Fruit fly (Drosophila melanogaster) whole organism, embryonic: ENCODE data around the gene bun.

Experiments used
- CG1024 ChIP-seq: fragments of 200-800 bp; sonication (Bioruptor generic); IDR thresholded peaks from 2 replicates; pipeline ENCODE4 v1.3.6; 2022; ENCODE audit warnings: missing biosample characterization, missing genetic modification characterization
- CG11504 ChIP-seq: fragments of 200-800 bp; sonication (Bioruptor generic); optimal IDR thresholded peaks from 3 replicates; lab custom pipeline; 2019; ENCODE audit warnings: missing biosample characterization, mild to moderate bottlenecking, missing genetic modification characterization, moderate library complexity
- CG12299 ChIP-seq: fragments of 200-800 bp; sonication (Bioruptor generic); optimal IDR thresholded peaks from 2 replicates; lab custom pipeline; 2018; ENCODE audit warnings: missing biosample characterization, mild to moderate bottlenecking, missing genetic modification characterization
- CG12659 ChIP-seq: fragments of 200-800 bp; sonication (Bioruptor generic); optimal IDR thresholded peaks from 3 replicates; lab custom pipeline; 2017; ENCODE audit warnings: mild to moderate bottlenecking, missing biosample characterization, missing genetic modification reagents, missing genetic modification characterization
- CG12769 ChIP-seq: fragments of 200-800 bp; sonication (Bioruptor generic); optimal IDR thresholded peaks from 2 replicates; lab custom pipeline; 2019; ENCODE audit warnings: missing biosample characterization, mild to moderate bottlenecking, missing genetic modification characterization, moderate library complexity
- CG14014 ChIP-seq: fragments of 200-800 bp; sonication (Bioruptor generic); IDR thresholded peaks from 2 replicates; pipeline ENCODE4 v1.3.6; 2022; ENCODE audit warnings: missing biosample characterization, missing genetic modification characterization
- CG17186 ChIP-seq: fragments of 200-800 bp; sonication (Bioruptor generic); optimal IDR thresholded peaks from 3 replicates; lab custom pipeline; 2017; ENCODE audit warnings: missing biosample characterization, missing genetic modification reagents, missing genetic modification characterization
- CG17359 ChIP-seq: fragments of 200-800 bp; sonication (Bioruptor generic); optimal IDR thresholded peaks from 3 replicates; lab custom pipeline; 2018; ENCODE audit warnings: missing biosample characterization, mild to moderate bottlenecking, missing genetic modification characterization, moderate library complexity
- CG17385 ChIP-seq: fragments of 200-800 bp; sonication (Bioruptor generic); optimal IDR thresholded peaks from 3 replicates; lab custom pipeline; 2018; ENCODE audit warnings: missing biosample characterization, mild to moderate bottlenecking, missing genetic modification characterization
- CG18599 ChIP-seq: fragments of 200-800 bp; sonication (Bioruptor generic); optimal IDR thresholded peaks from 3 replicates; lab custom pipeline; 2017; ENCODE audit warnings: missing biosample characterization, missing genetic modification characterization, mild to moderate bottlenecking, moderate library complexity, missing genetic modification reagents
- CG2202 ChIP-seq: fragments of 200-800 bp; sonication (Bioruptor generic); optimal IDR thresholded peaks from 2 replicates; lab custom pipeline; 2018; ENCODE audit warnings: missing biosample characterization, mild to moderate bottlenecking, missing genetic modification characterization
- CG2889 ChIP-seq: fragments of 200-800 bp; sonication (Bioruptor generic); IDR thresholded peaks from 3 replicates; pipeline ENCODE4 v1.3.6; 2022; ENCODE audit warnings: missing biosample characterization, missing genetic modification characterization
- CG3163 ChIP-seq: fragments of 200-800 bp; sonication (Bioruptor generic); optimal IDR thresholded peaks from 3 replicates; lab custom pipeline; 2016; ENCODE audit warnings: missing biosample characterization, missing genetic modification characterization
- CG34224 ChIP-seq: fragments of 200-800 bp; sonication (Bioruptor generic); IDR thresholded peaks from 3 replicates; pipeline ENCODE4 v1.3.6; 2022; ENCODE audit warnings: missing biosample characterization, missing genetic modification characterization; ENCODE audit not compliant: partially characterized antibody
- CG34376 ChIP-seq: fragments of 200-800 bp; sonication (Bioruptor generic); optimal IDR thresholded peaks from 2 replicates; lab custom pipeline; 2018; ENCODE audit warnings: missing biosample characterization, mild to moderate bottlenecking, missing genetic modification characterization
- CG4730 ChIP-seq: fragments of 200-800 bp; sonication (Bioruptor generic); IDR thresholded peaks from 2 replicates; pipeline ENCODE4 v1.3.6; 2022; ENCODE audit warnings: missing biosample characterization, missing genetic modification characterization
- CG6683 ChIP-seq: fragments of 200-800 bp; sonication (Bioruptor generic); optimal IDR thresholded peaks from 2 replicates; lab custom pipeline; 2017; ENCODE audit warnings: missing biosample characterization, mild to moderate bottlenecking, missing genetic modification characterization, missing genetic modification reagents
- CG6765 ChIP-seq: fragments of 200-800 bp; sonication (Bioruptor generic); optimal IDR thresholded peaks from 3 replicates; lab custom pipeline; 2017; ENCODE audit warnings: missing biosample characterization, mild to moderate bottlenecking, missing genetic modification characterization
- CG6791 ChIP-seq: fragments of 200-800 bp; sonication (Bioruptor generic); IDR thresholded peaks from 3 replicates; pipeline ENCODE4 v1.3.6; 2022; ENCODE audit warnings: missing biosample characterization, missing genetic modification characterization; ENCODE audit not compliant: partially characterized antibody
- CG6854 ChIP-seq: fragments of 200-800 bp; sonication (Bioruptor generic); optimal IDR thresholded peaks from 3 replicates; lab custom pipeline; 2017; ENCODE audit warnings: missing biosample characterization, mild to moderate bottlenecking, missing genetic modification characterization
- CG7963 ChIP-seq: fragments of 200-800 bp; sonication (Bioruptor generic); IDR thresholded peaks from 3 replicates; pipeline ENCODE4 v1.3.6; 2022; ENCODE audit warnings: missing biosample characterization, missing genetic modification characterization; ENCODE audit not compliant: partially characterized antibody
- CG7987 ChIP-seq: fragments of 200-800 bp; sonication (Bioruptor generic); optimal IDR thresholded peaks from 2 replicates; lab custom pipeline; 2018; ENCODE audit warnings: missing biosample characterization, mild to moderate bottlenecking, missing genetic modification characterization, moderate library complexity
- CG8765 ChIP-seq: fragments of 200-800 bp; sonication (Bioruptor generic); IDR thresholded peaks from 2 replicates; pipeline ENCODE4 v1.3.6; 2022; ENCODE audit warnings: missing biosample characterization, missing genetic modification characterization
- CG8944 ChIP-seq: fragments of 200-800 bp; sonication (Bioruptor generic); optimal IDR thresholded peaks from 3 replicates; lab custom pipeline; 2016; ENCODE audit warnings: missing biosample characterization, missing genetic modification characterization
- Dp ChIP-seq: fragments of 200-800 bp; sonication (Bioruptor generic); optimal IDR thresholded peaks from 2 replicates; lab custom pipeline; 2018; ENCODE audit warnings: missing biosample characterization, mild to moderate bottlenecking, missing genetic modification characterization, moderate library complexity
- Dref ChIP-seq: fragments of 200-800 bp; sonication (Bioruptor generic); IDR thresholded peaks from 2 replicates; pipeline ENCODE4 v1.3.6; 2022; ENCODE audit warnings: missing biosample characterization, missing genetic modification characterization
- E2f1 ChIP-seq: fragments of 200-800 bp; sonication (Bioruptor generic); IDR thresholded peaks from 2 replicates; pipeline ENCODE4 v1.3.6; 2022; ENCODE audit warnings: missing biosample characterization, missing genetic modification characterization
- Gug ChIP-seq: fragments of 200-800 bp; sonication (Bioruptor generic); IDR thresholded peaks from 4 replicates; pipeline ENCODE4 v1.3.6; 2022; ENCODE audit warnings: missing biosample characterization, missing genetic modification characterization
- HLH4C ChIP-seq: fragments of 200-800 bp; sonication (Bioruptor generic); IDR thresholded peaks from 3 replicates; pipeline ENCODE4 v1.3.6; 2022; ENCODE audit warnings: missing biosample characterization, missing genetic modification characterization; ENCODE audit not compliant: partially characterized antibody
- HLHmδ ChIP-seq: fragments of 200-800 bp; sonication (Bioruptor generic); optimal IDR thresholded peaks from 2 replicates; lab custom pipeline; 2018; ENCODE audit warnings: missing biosample characterization, mild to moderate bottlenecking, missing genetic modification characterization, moderate library complexity
- Hmr ChIP-seq: fragments of 200-800 bp; sonication (Bioruptor generic); optimal IDR thresholded peaks from 3 replicates; lab custom pipeline; 2017; ENCODE audit warnings: mild to moderate bottlenecking, missing biosample characterization, missing genetic modification reagents, missing genetic modification characterization
- Med ChIP-seq: fragments of 200-800 bp; sonication (Bioruptor generic); peaks from one replicate; lab custom pipeline; 2016; ENCODE audit warnings: missing biosample characterization, missing genetic modification characterization, mild to moderate bottlenecking, inconsistent platforms, moderate library complexity
- Nf-YC ChIP-seq: fragments of 200-800 bp; optimal IDR thresholded peaks from 3 replicates; lab custom pipeline; 2019; ENCODE audit warnings: missing biosample characterization, mild to moderate bottlenecking, missing genetic modification characterization, moderate library complexity
- Rfx ChIP-seq: fragments of 200-800 bp; sonication (Bioruptor generic); IDR thresholded peaks from 2 replicates; pipeline ENCODE4 v1.3.6; 2022; ENCODE audit warnings: missing biosample characterization, missing genetic modification characterization
- Trl ChIP-seq, 3 experiments: fragments of >200 bp in 2 of 3; fragments of 200-800 bp in 1 of 3; sonication (Bioruptor generic) in 1 of 3; optimal IDR thresholded peaks; 2 replicates in 1 of 3; 3 replicates in 2 of 3; lab custom pipeline; 2016 to 2017; ENCODE audit warnings: missing biosample characterization in 1 of 3, missing genetic modification characterization in 1 of 3
- cato ChIP-seq: fragments of 200-800 bp; sonication (Bioruptor generic); optimal IDR thresholded peaks from 2 replicates; lab custom pipeline; 2016; ENCODE audit warnings: missing biosample characterization, missing genetic modification characterization, borderline replicate concordance
- esg ChIP-seq: fragments of 200-800 bp; sonication (Bioruptor generic); conservative IDR thresholded peaks from 2 replicates; pipeline ENCODE4 v1.3.6; 2022; ENCODE audit warnings: missing biosample characterization, missing genetic modification characterization
- eyg ChIP-seq: fragments of 200-800 bp; sonication (Bioruptor generic); optimal IDR thresholded peaks from 3 replicates; lab custom pipeline; 2016; ENCODE audit warnings: missing biosample characterization, missing genetic modification characterization
- gfzf ChIP-seq: fragments of 200-800 bp; sonication (Bioruptor generic); optimal IDR thresholded peaks from 2 replicates; lab custom pipeline; 2016; ENCODE audit warnings: missing biosample characterization, mild to moderate bottlenecking, missing genetic modification characterization, moderate library complexity
- gsb-n ChIP-seq: fragments of 200-800 bp; sonication (Bioruptor generic); optimal IDR thresholded peaks from 3 replicates; lab custom pipeline; 2018; ENCODE audit warnings: missing biosample characterization, mild to moderate bottlenecking, missing genetic modification characterization
- ind ChIP-seq: fragments of 200-800 bp; sonication (Bioruptor generic); optimal IDR thresholded peaks from 3 replicates; lab custom pipeline; 2016; ENCODE audit warnings: missing biosample characterization, missing genetic modification characterization
- lola ChIP-seq, 3 experiments: fragments of >200 bp in 2 of 3; fragments of 200-800 bp in 1 of 3; sonication (Bioruptor generic) in 1 of 3; optimal IDR thresholded peaks; 2 replicates each; lab custom pipeline; 2017 to 2019; ENCODE audit warnings: missing biosample characterization in 3 of 3, missing genetic modification characterization in 3 of 3, mild to moderate bottlenecking in 1 of 3, moderate library complexity in 1 of 3
- nerfin-2 ChIP-seq: fragments of 200-800 bp; sonication (Bioruptor generic); IDR thresholded peaks from 2 replicates; pipeline ENCODE4 v1.3.6; 2022; ENCODE audit warnings: missing biosample characterization, missing genetic modification characterization; ENCODE audit not compliant: partially characterized antibody
- org-1 ChIP-seq: fragments of 200-800 bp; sonication (Bioruptor generic); optimal IDR thresholded peaks from 2 replicates; lab custom pipeline; 2017; ENCODE audit warnings: missing biosample characterization, missing genetic modification characterization
- sug ChIP-seq: fragments of 200-800 bp; optimal IDR thresholded peaks from 2 replicates; lab custom pipeline; 2019; ENCODE audit warnings: missing biosample characterization, mild to moderate bottlenecking, missing genetic modification characterization, moderate library complexity
- vnd ChIP-seq: fragments of 200-800 bp; sonication (Bioruptor generic); IDR thresholded peaks from 3 replicates; pipeline ENCODE4 v1.3.6; 2022; ENCODE audit warnings: missing biosample characterization, missing genetic modification characterization; ENCODE audit not compliant: partially characterized antibody
- z ChIP-seq: fragments of 200-800 bp; sonication (Bioruptor generic); IDR thresholded peaks from 3 replicates; pipeline ENCODE4 v1.3.6; 2022; ENCODE audit warnings: missing biosample characterization, missing genetic modification characterization

The bun gene

dm6 chr2L:12546043-12546942, at the start of gene bun (continued):
- TF ChIP-seq CG12299 (peak; percentile 5), CG17186 (GFP tag; lab: Kevin White, UChicago) (peak; percentile 46), CG17385 (GFP tag; lab: Kevin White, UChicago) (peak; percentile 7), CG7963 (GFP tag; lab: Robert Waterston, UW) (peak; percentile 99), eyg (no peak), CG6854 (GFP tag; lab: Kevin White, UChicago) (no peak), org-1 (no peak), CG3163 (GFP tag; lab: Kevin White, UChicago) (peak; percentile 50), CG34224 (peak; percentile 99), CG2202 (tag; lab: Kevin White, UChicago) (no peak), Trl (optimal IDR thresholded peaks at IDR 0.05; lab: Kevin White, UChicago) (peak; percentile 94 to 96), Trl (GFP tag; optimal IDR thresholded peaks at IDR 0.05; lab: Kevin White, UChicago) (no peak), cato (GFP tag; lab: Kevin White, UChicago) (no peak), ind (no peak), vnd (GFP tag; lab: Robert Waterston, UW) (peak; percentile 99), CG6791 (peak; percentile 99), CG11504 (tag; lab: Kevin White, UChicago) (peak; percentile 46), CG34376 (peak; percentile 13), Dref (GFP tag; lab: Robert Waterston, UW) (peak; percentile 94), HLHmδ (GFP tag; lab: Kevin White, UChicago) (no peak), CG14014 (0 out of 2 replicates have a peak, but pooled peaks have one; percentile 24), gfzf (GFP tag; lab: Kevin White, UChicago) (peak; percentile 96), Hmr (GFP tag; lab: Kevin White, UChicago) (peak; percentile 70), CG2889 (GFP tag; lab: Robert Waterston, UW) (no peak), CG1024 (no peak), E2f1 (no peak), CG17359 (tag; lab: Kevin White, UChicago) (peak; percentile 21), sug (tag; lab: Kevin White, UChicago) (peak; percentile 36), Dp (GFP tag; lab: Kevin White, UChicago) (peak; percentile 94), CG8765 (no peak), nerfin-2 (GFP tag; lab: Robert Waterston, UW) (peak; percentile 99), CG6765 (GFP tag; lab: Kevin White, UChicago) (peak; percentile 19), CG7987 (GFP tag; lab: Kevin White, UChicago) (peak; percentile 15), CG12659 (GFP tag; lab: Kevin White, UChicago) (peak; percentile 89), z (no peak), Med (GFP tag; lab: Kevin White, UChicago) (peak; percentile 88), CG4730 (GFP tag; lab: Robert Waterston, UW) (no peak), esg (GFP tag; lab: Robert Waterston, UW) (no peak), CG12769 (tag; lab: Kevin White, UChicago) (peak; percentile 37), CG8944 (GFP tag; lab: Kevin White, UChicago) (no peak), lola (GFP tag; optimal IDR thresholded peaks at IDR 0.05; lab: Kevin White, UChicago) (peak in 1 of 3 experiments; percentile 30), Rfx (peak; percentile 60), Nf-YC (tag; lab: Kevin White, UChicago) (peak; percentile 16), CG6683 (no peak), gsb-n (peak; percentile 18), Gug (GFP tag; lab: Robert Waterston, UW) (no peak; the same call in 3 of the 4 replicates), HLH4C (GFP tag; lab: Robert Waterston, UW) (peak; percentile 98), CG18599 (no peak)
